Worm (Caenorhabditis elegans) whole organism, L4 larva: ENCODE results near the gene Y43F8C.5.
A peak's percentile ranks its signal among the peaks of the same experiment; 100 is the strongest.

Experiments
- F37D6.2 ChIP-seq: sonication (generic microtip); optimal IDR thresholded peaks from 2 replicates; lab custom pipeline; 2016; ENCODE audit warnings: mild to moderate bottlenecking, missing genetic modification characterization, missing compliant biosample characterization
- F44E2.7 ChIP-seq: fragments of 200-800 bp; sonication (Bioruptor generic); IDR thresholded peaks from 2 replicates; pipeline ENCODE4 v2.1.2; 2022; ENCODE audit warnings: missing genetic modification characterization, missing compliant biosample characterization
- R02D3.7 ChIP-seq: fragments of 150-350 bp; sonication (generic microtip); optimal IDR thresholded peaks from 3 replicates; lab custom pipeline; 2014; ENCODE audit warnings: missing biosample characterization, missing genetic modification characterization
- T26A8.4 ChIP-seq: fragments of 200-800 bp; sonication (Bioruptor generic); IDR thresholded peaks from 2 replicates; pipeline ENCODE4 v1.3.6; 2022; ENCODE audit warnings: missing genetic modification characterization, missing compliant biosample characterization
- ZK337.2 ChIP-seq: fragments of 200-800 bp; sonication (Bioruptor generic); IDR thresholded peaks from 2 replicates; pipeline ENCODE4 v1.3.6; 2022; ENCODE audit warnings: missing genetic modification reagents, missing genetic modification characterization, missing compliant biosample characterization
- aha-1 ChIP-seq: fragments of 150-350 bp; peaks from one replicate; lab custom pipeline; 2014; ENCODE audit warnings: missing biosample characterization, missing genetic modification characterization
- ama-1 ChIP-seq: fragments of 150-350 bp; optimal IDR thresholded peaks from 2 replicates; lab custom pipeline; 2014; ENCODE audit warnings: inconsistent platforms, mixed read lengths
- attf-4 ChIP-seq: sonication (generic microtip); optimal IDR thresholded peaks from 3 replicates; lab custom pipeline; 2017; ENCODE audit warnings: missing biosample characterization, missing genetic modification characterization
- ceh-32 ChIP-seq: sonication (generic microtip); optimal IDR thresholded peaks from 2 replicates; lab custom pipeline; 2016; ENCODE audit warnings: mild to moderate bottlenecking, missing genetic modification characterization, missing compliant biosample characterization; ENCODE audit not compliant: poor library complexity
- ceh-82 ChIP-seq: sonication (generic microtip); optimal IDR thresholded peaks from 2 replicates; lab custom pipeline; 2017; ENCODE audit warnings: missing biosample characterization, missing genetic modification characterization
- ctbp-1 ChIP-seq: fragments of 200-800 bp; sonication (Bioruptor generic); IDR thresholded peaks from 2 replicates; pipeline ENCODE4 v1.3.6; 2022; ENCODE audit warnings: missing genetic modification reagents, missing genetic modification characterization, missing compliant biosample characterization
- daf-8 ChIP-seq: fragments of 200-800 bp; sonication (Bioruptor generic); IDR thresholded peaks from 2 replicates; pipeline ENCODE4 v1.3.6; 2022; ENCODE audit warnings: missing genetic modification characterization, missing compliant biosample characterization
- dpl-1 ChIP-seq: fragments of 150-350 bp; optimal IDR thresholded peaks from 2 replicates; lab custom pipeline; 2014; ENCODE audit warnings: missing biosample characterization, missing genetic modification reagents, missing genetic modification characterization
- egl-27 ChIP-seq: sonication (generic microtip); optimal IDR thresholded peaks from 3 replicates; lab custom pipeline; 2017; ENCODE audit warnings: missing biosample characterization, missing genetic modification reagents, missing genetic modification characterization
- gei-8 ChIP-seq: fragments of 200-800 bp; sonication (Bioruptor generic); optimal IDR thresholded peaks from 2 replicates; lab custom pipeline; 2018; ENCODE audit warnings: mild to moderate bottlenecking, missing genetic modification characterization, missing compliant biosample characterization
- hlh-11 ChIP-seq: fragments of 200-800 bp; sonication (Bioruptor generic); optimal IDR thresholded peaks from 2 replicates; lab custom pipeline; 2018; ENCODE audit warnings: mild to moderate bottlenecking, missing genetic modification characterization, missing compliant biosample characterization
- hlh-30 ChIP-seq: sonication (generic microtip); optimal IDR thresholded peaks from 2 replicates; lab custom pipeline; 2017; ENCODE audit warnings: antibody characterized with exemption, mild to moderate bottlenecking, missing genetic modification characterization, missing compliant biosample characterization; ENCODE audit not compliant: insufficient read depth
- hmg-1.1 ChIP-seq: fragments of 200-800 bp; sonication (Bioruptor generic); IDR thresholded peaks from 2 replicates; pipeline ENCODE4 v1.3.6; 2022; ENCODE audit warnings: missing genetic modification reagents, missing genetic modification characterization, missing compliant biosample characterization
- jun-1 ChIP-seq: fragments of 150-350 bp; optimal IDR thresholded peaks from 2 replicates; lab custom pipeline; 2014; ENCODE audit warnings: missing biosample characterization, missing genetic modification reagents, missing genetic modification characterization
- lin-13 ChIP-seq: fragments of 150-350 bp; optimal IDR thresholded peaks from 2 replicates; lab custom pipeline; 2014; ENCODE audit warnings: missing biosample characterization, missing genetic modification reagents, missing genetic modification characterization
- lin-15B ChIP-seq: fragments of 150-350 bp; sonication (generic microtip); optimal IDR thresholded peaks from 3 replicates; lab custom pipeline; 2014; ENCODE audit warnings: missing biosample characterization, missing genetic modification characterization
- lin-29 ChIP-seq: fragments of 200-800 bp; sonication (Bioruptor generic); IDR thresholded peaks from 2 replicates; pipeline ENCODE4 v1.3.6; 2022; ENCODE audit warnings: missing genetic modification reagents, missing genetic modification characterization, missing compliant biosample characterization
- lin-38 ChIP-seq: fragments of 200-800 bp; sonication (Bioruptor generic); IDR thresholded peaks from 2 replicates; pipeline ENCODE4 v1.3.6; 2022; ENCODE audit warnings: missing genetic modification reagents, missing genetic modification characterization, missing compliant biosample characterization
- lin-39 ChIP-seq: fragments of 150-350 bp; optimal IDR thresholded peaks from 2 replicates; lab custom pipeline; 2014; ENCODE audit warnings: missing biosample characterization, missing genetic modification reagents, missing genetic modification characterization
- lsy-2 ChIP-seq, 2 experiments: fragments of 150-350 bp in 1 of 2; sonication (generic microtip) in 1 of 2; optimal IDR thresholded peaks; 2 replicates each; lab custom pipeline; 2014 to 2017; ENCODE audit warnings: missing biosample characterization in 2 of 2, missing genetic modification characterization in 2 of 2
- madf-9 ChIP-seq: fragments of 200-800 bp; sonication (Bioruptor generic); conservative IDR thresholded peaks from 2 replicates; pipeline ENCODE4 v1.3.6; 2022; ENCODE audit warnings: missing genetic modification reagents, missing genetic modification characterization, missing compliant biosample characterization
- mdl-1 ChIP-seq, 2 experiments: fragments of 150-350 bp in 1 of 2; sonication (generic microtip) in 1 of 2; optimal IDR thresholded peaks; 2 replicates each; lab custom pipeline; 2014 to 2017; ENCODE audit warnings: missing biosample characterization in 2 of 2, missing genetic modification characterization in 2 of 2
- mdt-29 ChIP-seq: fragments of 200-800 bp; sonication (Bioruptor generic); IDR thresholded peaks from 2 replicates; pipeline ENCODE4 v1.3.6; 2022; ENCODE audit warnings: missing genetic modification reagents, missing genetic modification characterization, missing compliant biosample characterization
- mep-1 ChIP-seq: fragments of 150-350 bp; sonication (generic microtip); optimal IDR thresholded peaks from 3 replicates; lab custom pipeline; 2014; ENCODE audit warnings: missing biosample characterization, missing genetic modification characterization
- mxl-2 ChIP-seq: fragments of 200-800 bp; sonication (Bioruptor generic); conservative IDR thresholded peaks from 2 replicates; pipeline ENCODE4 v1.3.6; 2022; ENCODE audit warnings: missing genetic modification reagents, missing genetic modification characterization, missing compliant biosample characterization
- nhr-25 ChIP-seq: sonication (generic microtip); optimal IDR thresholded peaks from 2 replicates; lab custom pipeline; 2017; ENCODE audit warnings: missing genetic modification characterization, mild to moderate bottlenecking, missing compliant biosample characterization, antibody characterized with exemption, moderate library complexity, borderline replicate concordance; ENCODE audit not compliant: insufficient read depth
- nhr-28 ChIP-seq: fragments of 150-350 bp; optimal IDR thresholded peaks from 2 replicates; lab custom pipeline; 2014; ENCODE audit warnings: missing biosample characterization, missing genetic modification characterization
- nhr-41 ChIP-seq: fragments of 200-800 bp; sonication (Bioruptor generic); IDR thresholded peaks from 2 replicates; pipeline ENCODE4 v1.3.6; 2022; ENCODE audit warnings: missing genetic modification reagents, missing genetic modification characterization, missing compliant biosample characterization
- nhr-6 ChIP-seq: fragments of 150-350 bp; optimal IDR thresholded peaks from 2 replicates; lab custom pipeline; 2014; ENCODE audit warnings: missing biosample characterization, missing genetic modification characterization
- saeg-2 ChIP-seq: fragments of 200-800 bp; sonication (Bioruptor generic); IDR thresholded peaks from 2 replicates; pipeline ENCODE4 v1.3.6; 2022; ENCODE audit warnings: missing genetic modification reagents, missing genetic modification characterization, missing compliant biosample characterization
- tag-97 ChIP-seq: fragments of 200-800 bp; sonication (Bioruptor generic); IDR thresholded peaks from 2 replicates; pipeline ENCODE4 v1.3.6; 2022; ENCODE audit warnings: missing genetic modification characterization, missing compliant biosample characterization
- tra-1 ChIP-seq: fragments of 200-800 bp; sonication (Bioruptor generic); IDR thresholded peaks from 2 replicates; pipeline ENCODE4 v1.3.6; 2022; ENCODE audit warnings: missing genetic modification reagents, missing genetic modification characterization, missing compliant biosample characterization
- unc-130 ChIP-seq: sonication (generic microtip); optimal IDR thresholded peaks from 2 replicates; lab custom pipeline; 2016; ENCODE audit warnings: missing genetic modification reagents, missing genetic modification characterization, missing compliant biosample characterization
- unc-62 ChIP-seq, 3 experiments: fragments of 150-350 bp in 1 of 3; sonication (generic microtip); optimal IDR thresholded peaks in 2 of 3; peaks in 1 of 3; 1 replicate in 1 of 3; 2 replicates in 2 of 3; lab custom pipeline; 2014 to 2017; ENCODE audit warnings: missing biosample characterization in 3 of 3, missing genetic modification characterization in 3 of 3, missing genetic modification reagents in 3 of 3, missing genotype in 1 of 3
- zag-1 ChIP-seq: fragments of 150-350 bp; optimal IDR thresholded peaks from 2 replicates; lab custom pipeline; 2014; ENCODE audit warnings: missing biosample characterization, missing genetic modification characterization
- zfp-3 ChIP-seq: fragments of 200-800 bp; sonication (Bioruptor generic); conservative IDR thresholded peaks from 2 replicates; pipeline ENCODE4 v1.3.6; 2022; ENCODE audit warnings: missing genetic modification reagents, missing genetic modification characterization, missing compliant biosample characterization
- zip-2 ChIP-seq: fragments of 150-350 bp; optimal IDR thresholded peaks from 2 replicates; lab custom pipeline; 2014; ENCODE audit warnings: missing biosample characterization, missing genetic modification characterization

The Y43F8C.5 gene

ce11 chrV:19666308-19666707, 33.9 kb upstream of the Y43F8C.5 start:
- TF ChIP-seq zag-1 (no peak), nhr-6 (tag; lab: Kevin White, UChicago) (peak; percentile 5), R02D3.7 (tag; lab: Kevin White, UChicago) (no peak), ceh-32 (no peak), hlh-30 (tag; lab: Kevin White, UChicago) (peak; percentile 80), nhr-41 (no peak), hmg-1.1 (GFP tag; lab: Robert Waterston, UW) (no peak), hlh-11 (tag; lab: Kevin White, UChicago) (peak; percentile 38), lsy-2 (tag; optimal IDR thresholded peaks at IDR 0.05; lab: Kevin White, UChicago) (no peak), nhr-25 (peak; percentile 12), daf-8 (GFP tag; lab: Robert Waterston, UW) (no peak), ZK337.2 (GFP tag; lab: Robert Waterston, UW) (no peak), unc-62 (GFP tag; optimal IDR thresholded peaks at IDR 0.05 in 1 of 2; lab: Kevin White, UChicago) (peak in 1 of 2 experiments; percentile 77), unc-62 (tag; optimal IDR thresholded peaks at IDR 0.05; lab: Kevin White, UChicago) (no peak), lin-29 (GFP tag; lab: Robert Waterston, UW) (peak; percentile 62; the same call in 1 of the 2 replicates), T26A8.4 (GFP tag; lab: Robert Waterston, UW) (no peak), attf-4 (tag; lab: Kevin White, UChicago) (no peak), tag-97 (GFP tag; lab: Robert Waterston, UW) (no peak), tra-1 (peak; percentile 63; the same call in 1 of the 2 replicates), lin-13 (no peak), gei-8 (no peak), aha-1 (tag; lab: Kevin White, UChicago) (peak; percentile 31), ceh-82 (no peak), saeg-2 (no peak), mdt-29 (GFP tag; lab: Robert Waterston, UW) (no peak), mdl-1 (tag; optimal IDR thresholded peaks at IDR 0.05; lab: Kevin White, UChicago) (peak in 1 of 2 experiments; percentile 60), nhr-28 (tag; lab: Kevin White, UChicago) (peak; percentile 49)

DNA sequence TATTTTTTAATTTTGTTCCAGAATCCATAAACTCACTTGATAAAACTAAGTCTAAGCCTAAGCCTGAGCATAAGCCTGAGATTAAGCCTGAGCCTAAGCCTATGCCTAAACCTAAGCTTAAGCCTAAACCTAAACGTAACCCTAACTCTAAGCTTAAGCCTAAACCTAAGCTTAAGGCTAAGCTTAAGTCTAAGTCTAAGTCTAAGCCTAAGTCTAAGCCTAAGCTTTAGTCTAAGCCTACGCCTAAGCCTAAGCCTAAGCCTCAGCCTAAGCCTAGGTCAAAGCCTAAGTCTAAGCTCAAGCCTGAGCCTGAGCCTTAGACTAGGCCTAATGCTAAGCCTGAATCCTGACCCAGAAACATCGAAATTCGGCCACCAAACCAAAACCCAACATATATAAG, 32.1 kb upstream of the Y43F8C.5 start:
- TF ChIP-seq lin-39 (tag; lab: Kevin White, UChicago) (no peak), ama-1 (lab: Kevin White, UChicago) (no peak), mep-1 (tag; lab: Kevin White, UChicago) (no peak)

- TF ChIP-seq ZK337.2 (GFP tag; lab: Robert Waterston, UW) (no peak), aha-1 (tag; lab: Kevin White, UChicago) (peak; percentile 63)
Observed at ce11 chrV:19655151-19655550, 22.7 kb upstream of the Y43F8C.5 start, which contains the start of gene dmd-3. Gene dmd-3 (minus strand): TSS chrV:19655251.

ce11 chrV:19645572-19646155, 13.2 kb upstream of the Y43F8C.5 start, which contains the start of gene Y43F8C.9:
Gene Y43F8C.9 (plus strand): TSS chrV:19646105.
- no peak for TF ChIP-seq aha-1 (tag; lab: Kevin White, UChicago)
- TF ChIP-seq lin-38 (GFP tag; lab: Robert Waterston, UW): peak; percentile 45
- TF ChIP-seq mdl-1 (tag; optimal IDR thresholded peaks at IDR 0.05; lab: Kevin White, UChicago): no peak

DNA sequence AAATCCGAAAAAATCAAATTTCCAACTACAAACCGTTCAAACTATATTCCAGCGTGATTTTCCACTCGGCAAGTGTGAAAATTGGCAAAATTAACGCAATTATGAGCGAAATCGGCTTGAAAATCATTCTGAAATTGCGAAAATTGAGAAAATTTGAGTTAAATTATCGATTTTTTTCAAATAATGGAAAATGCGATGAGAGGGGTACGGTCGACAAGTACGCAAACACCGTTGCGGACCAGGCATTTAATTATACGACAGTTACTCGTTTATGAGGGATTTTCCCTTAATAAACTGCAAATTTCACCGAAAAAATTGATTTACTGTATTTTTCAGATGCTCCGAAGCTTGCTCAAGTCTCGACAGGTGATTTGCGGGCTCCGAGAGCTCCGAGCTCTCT, 11.5 kb upstream of the Y43F8C.5 start, which contains the start of the genes Y43F8C.7 and mrps-28:
Gene Y43F8C.7 (minus strand): TSS at position 128 of the 400 bp plus-strand sequence.
Gene mrps-28 (plus strand): TSS at position 337 of the 400 bp plus-strand sequence.
- TF ChIP-seq unc-130 (GFP tag; lab: Kevin White, UChicago) (no peak), madf-9 (GFP tag; lab: Robert Waterston, UW) (no peak), mep-1 (tag; lab: Kevin White, UChicago) (peak; percentile 9), F44E2.7 (GFP tag; lab: Robert Waterston, UW) (no peak), nhr-28 (tag; lab: Kevin White, UChicago) (no peak), gei-8 (no peak), ctbp-1 (GFP tag; lab: Robert Waterston, UW) (no peak), hmg-1.1 (GFP tag; lab: Robert Waterston, UW) (0 out of 2 replicates have a peak, but pooled peaks have one; percentile 10), jun-1 (tag; lab: Kevin White, UChicago) (no peak), ama-1 (lab: Kevin White, UChicago) (no peak), lsy-2 (tag; optimal IDR thresholded peaks at IDR 0.05; lab: Kevin White, UChicago) (peak; percentile 85 to 98), ceh-82 (no peak), mxl-2 (no peak), zfp-3 (no peak), saeg-2 (no peak), ZK337.2 (GFP tag; lab: Robert Waterston, UW) (no peak), egl-27 (tag; lab: Kevin White, UChicago) (no peak), F37D6.2 (no peak), lin-15B (tag; lab: Kevin White, UChicago) (no peak), zip-2 (no peak), dpl-1 (GFP tag; lab: Kevin White, UChicago) (peak; percentile 55)
